Worm (Caenorhabditis elegans): ENCODE measurements around the gene K02F6.4.
"Not testable (repeated sequence)": the region's sequence is repeated elsewhere in the genome, so short reads cannot be mapped to it uniquely, and the experiment has no call there.

Gene K02F6.4

ce11 chrII:2525652-2526051, 12.6 kb upstream of the K02F6.4 start:
- TF ChIP-seq ZK546.5 (tag; optimal IDR thresholded peaks at IDR 0.05) (no peak), pha-4 (tag; optimal IDR thresholded peaks at IDR 0.05) (no peak)

- TF ChIP-seq ztf-11 (tag; optimal IDR thresholded peaks at IDR 0.05) (no peak), ztf-4 (tag; optimal IDR thresholded peaks at IDR 0.05) (no peak), nhr-25 (tag; optimal IDR thresholded peaks at IDR 0.05) (no peak), R02D3.7 (tag; optimal IDR thresholded peaks at IDR 0.05) (no peak)
Observed at ce11 chrII:2526887-2527286, 11.4 kb upstream of the K02F6.4 start.

- no peak for TF ChIP-seq elt-2 (tag; optimal IDR thresholded peaks at IDR 0.05)
- TF ChIP-seq nhr-67 (tag; optimal IDR thresholded peaks at IDR 0.05), result no peak
- no peak for TF ChIP-seq ceh-82 (tag; optimal IDR thresholded peaks at IDR 0.05)
- no peak for TF ChIP-seq fkh-10 (GFP tag; optimal IDR thresholded peaks at IDR 0.05)
- TF ChIP-seq eor-1 (tag; optimal IDR thresholded peaks at IDR 0.05), result no peak
- TF ChIP-seq fos-1 (tag; optimal IDR thresholded peaks at IDR 0.05), result no peak
Observed at ce11 chrII:2530496-2530895, 7.8 kb upstream of the K02F6.4 start, which contains the start of gene K02F6.6. Gene K02F6.6, plus strand, starts transcription at chrII:2530796.

- TF ChIP-seq fos-1, nhr-25, lin-15B (tag; optimal IDR thresholded peaks at IDR 0.05): not testable (repeated sequence)
Observed at ce11 chrII:2534459-2534858, 3.8 kb upstream of the K02F6.4 start, which contains the start of gene K02F6.5. Gene K02F6.5, plus strand, starts transcription at chrII:2534759.

ce11 chrII:2534952-2535351, 3.3 kb upstream of the K02F6.4 start, which contains the start of gene K02F6.8:
Gene K02F6.8, minus strand, starts transcription at chrII:2535052.
- TF ChIP-seq elt-2, mml-1, nhr-77 (tag; optimal IDR thresholded peaks at IDR 0.05): not testable (repeated sequence)

- TF ChIP-seq nhr-25 (tag; optimal IDR thresholded peaks at IDR 0.05) (no peak), lin-39 (tag; optimal IDR thresholded peaks at IDR 0.05) (no peak), egl-27 (tag; optimal IDR thresholded peaks at IDR 0.05) (no peak), nhr-77 (tag; optimal IDR thresholded peaks at IDR 0.05) (no peak), egl-5 (tag; optimal IDR thresholded peaks at IDR 0.05) (no peak), elt-3 (tag; optimal IDR thresholded peaks at IDR 0.05) (no peak), sea-2 (GFP tag; optimal IDR thresholded peaks at IDR 0.05) (no peak), unc-39 (tag; optimal IDR thresholded peaks at IDR 0.05) (no peak), ztf-11 (tag; optimal IDR thresholded peaks at IDR 0.05) (no peak), unc-62 (GFP tag; optimal IDR thresholded peaks at IDR 0.05) (no peak), zag-1 (tag; optimal IDR thresholded peaks at IDR 0.05) (no peak)
Observed at ce11 chrII:2537754-2538153, 540 bp upstream of the K02F6.4 start, which contains the start of gene K02F6.7. Gene K02F6.7, minus strand, starts transcription at chrII:2537854.

- TF ChIP-seq daf-12 (tag; optimal IDR thresholded peaks at IDR 0.05), result no peak
- TF ChIP-seq nhr-12 (tag; optimal IDR thresholded peaks at IDR 0.05), result no peak
- no peak for TF ChIP-seq skn-1 (tag; optimal IDR thresholded peaks at IDR 0.05)
- no peak for TF ChIP-seq ZK546.5 (tag; optimal IDR thresholded peaks at IDR 0.05)
- TF ChIP-seq nhr-11 (tag; optimal IDR thresholded peaks at IDR 0.05), result no peak
- TF ChIP-seq elt-2 (tag; optimal IDR thresholded peaks at IDR 0.05), result no peak
- TF ChIP-seq fkh-10 (GFP tag; optimal IDR thresholded peaks at IDR 0.05), result no peak
- TF ChIP-seq nhr-23 (tag; optimal IDR thresholded peaks at IDR 0.05), result no peak
- TF ChIP-seq elt-3 (tag; optimal IDR thresholded peaks at IDR 0.05), result no peak
- no peak for TF ChIP-seq ztf-11 (tag; optimal IDR thresholded peaks at IDR 0.05)
- TF ChIP-seq pqm-1 (tag; optimal IDR thresholded peaks at IDR 0.05), result no peak
Observed at ce11 chrII:2545925-2546324, 7.6 kb downstream of the K02F6.4 start, which contains the start of gene K02F6.3. Gene K02F6.3, plus strand, starts transcription at chrII:2546225.

- no peak for TF ChIP-seq snpc-4 (tag; optimal IDR thresholded peaks at IDR 0.05)
Observed at ce11 chrII:2553030-2553429, 14.7 kb downstream of the K02F6.4 start.
